Fruit fly (Drosophila melanogaster) whole organism, wandering third instar larva: ENCODE measurements around the gene Hr4.

ENCODE experiments used
- CG32264 ChIP-seq: fragments of 200-800 bp; sonication (Bioruptor generic); optimal IDR thresholded peaks from 2 replicates; lab custom pipeline; 2016; ENCODE audit warnings: missing biosample characterization, missing genetic modification characterization
- Hnf4 ChIP-seq: fragments of 200-800 bp; sonication (Bioruptor generic); optimal IDR thresholded peaks from 2 replicates; lab custom pipeline; 2016; ENCODE audit warnings: missing biosample characterization, mild to moderate bottlenecking, missing genetic modification characterization
- Vsx2 ChIP-seq: fragments of 200-300, 225-300 bp; sonication (Bioruptor generic); optimal IDR thresholded peaks from 2 replicates; lab custom pipeline; 2018; ENCODE audit warnings: missing biosample characterization, missing genetic modification characterization; ENCODE audit not compliant: partially characterized antibody
- dl ChIP-seq, 2 experiments: fragments of 175-275, 200-275 bp in 1 of 2; fragments of 200-275 bp in 1 of 2; sonication (Bioruptor generic); optimal IDR thresholded peaks; lab custom pipeline; 2018; ENCODE audit warnings: mild to moderate bottlenecking in 2 of 2, missing biosample characterization in 2 of 2, missing genetic modification characterization in 2 of 2, moderate library complexity in 2 of 2; ENCODE audit not compliant: partially characterized antibody in 2 of 2, insufficient read depth in 1 of 2
- fru ChIP-seq: fragments of 200-800 bp; sonication (Bioruptor generic); optimal IDR thresholded peaks from 3 replicates; lab custom pipeline; 2016; ENCODE audit warnings: missing biosample characterization, mild to moderate bottlenecking, missing genetic modification characterization
- h ChIP-seq: fragments of 200-800 bp; sonication (Bioruptor generic); optimal IDR thresholded peaks from 3 replicates; lab custom pipeline; 2016; ENCODE audit warnings: missing biosample characterization, mild to moderate bottlenecking, missing genetic modification characterization
- pan ChIP-seq: fragments of >200 bp; optimal IDR thresholded peaks from 2 replicates; lab custom pipeline; 2017
- psq ChIP-seq: fragments of 200-800 bp; sonication (Bioruptor generic); optimal IDR thresholded peaks from 3 replicates; lab custom pipeline; 2017; ENCODE audit warnings: missing biosample characterization, mild to moderate bottlenecking, missing genetic modification characterization, moderate library complexity
- sv ChIP-seq: fragments of 200-800 bp; sonication (Bioruptor generic); optimal IDR thresholded peaks from 3 replicates; lab custom pipeline; 2016; ENCODE audit warnings: missing biosample characterization, missing genetic modification characterization

dm6 chrX:2037605-2038004 is 95.9 kb downstream of the Hr4 start:
- no peak for TF ChIP-seq pan (lab: Kevin White, UChicago)
- no peak for TF ChIP-seq h (GFP tag; lab: Kevin White, UChicago)
- no peak for TF ChIP-seq Hnf4 (GFP tag; lab: Kevin White, UChicago)
- TF ChIP-seq psq = no peak
- no peak for TF ChIP-seq fru (GFP tag; lab: Kevin White, UChicago)
- no peak for TF ChIP-seq dl (GFP tag; optimal IDR thresholded peaks at IDR 0.05; lab: Kevin White, UChicago; ENCODE audit: insufficient read depth in 1 of 2, partially characterized antibody in 2 of 2)
- no peak for TF ChIP-seq Vsx2 (GFP tag; lab: Kevin White, UChicago)
- no peak for TF ChIP-seq sv
- no peak for TF ChIP-seq CG32264 (GFP tag; lab: Kevin White, UChicago)
